Fruit fly (Drosophila melanogaster): Measurements from ENCODE around the gene CG14100.

dm6 chr3L:19631867-19632266, 41.5 kb upstream of the CG14100 start:
- TF ChIP-seq cyc (GFP tag; optimal IDR thresholded peaks at IDR 0.05) (no peak), svp (GFP tag) (no peak), OdsH (GFP tag; optimal IDR thresholded peaks at IDR 0.05) (no peak), Sox14 (GFP tag; optimal IDR thresholded peaks at IDR 0.05) (no peak)

All from whole organism, prepupa.